Worm (Caenorhabditis elegans) whole organism, young adult: ENCODE results near the gene F32H5.3.

Experiments
- C06A6.2 ChIP-seq: fragments of 200-800 bp; sonication (Bioruptor generic); conservative IDR thresholded peaks from 2 replicates; pipeline ENCODE4 v1.3.6; 2022; ENCODE audit warnings: missing genetic modification characterization, missing compliant biosample characterization
- F10E7.11 ChIP-seq: sonication (generic microtip); optimal IDR thresholded peaks from 2 replicates; lab custom pipeline; 2017; ENCODE audit warnings: mild to moderate bottlenecking, missing genetic modification characterization, moderate library complexity, missing compliant biosample characterization
- F52B5.7 ChIP-seq: sonication (generic microtip); optimal IDR thresholded peaks from 2 replicates; lab custom pipeline; 2016; ENCODE audit warnings: mild to moderate bottlenecking, missing genetic modification characterization, missing compliant biosample characterization
- K12H6.12 ChIP-seq: fragments of 200-800 bp; sonication (Bioruptor generic); optimal IDR thresholded peaks from 2 replicates; lab custom pipeline; 2018; ENCODE audit warnings: mild to moderate bottlenecking, missing genetic modification characterization, missing compliant biosample characterization
- Y53G8AR.9 ChIP-seq: fragments of 200-800 bp; sonication (Bioruptor generic); conservative IDR thresholded peaks from 2 replicates; pipeline ENCODE4 v1.3.6; 2022; ENCODE audit warnings: missing genetic modification reagents, missing genetic modification characterization, missing compliant biosample characterization
- Y56A3A.18 ChIP-seq: fragments of 200-800 bp; sonication (Bioruptor generic); IDR thresholded peaks from 2 replicates; pipeline ENCODE4 v1.3.6; 2022; ENCODE audit warnings: missing genetic modification reagents, missing genetic modification characterization, missing compliant biosample characterization
- ZK185.1 ChIP-seq: sonication (generic microtip); optimal IDR thresholded peaks from 2 replicates; lab custom pipeline; 2016; ENCODE audit warnings: mild to moderate bottlenecking, missing genetic modification characterization, missing compliant biosample characterization; ENCODE audit not compliant: poor library complexity, severe bottlenecking
- aptf-3 ChIP-seq: fragments of 200-800 bp; sonication (Bioruptor generic); IDR thresholded peaks from 2 replicates; pipeline ENCODE4 v1.3.6; 2022; ENCODE audit warnings: missing genetic modification characterization, missing compliant biosample characterization
- attf-5 ChIP-seq: fragments of 200-800 bp; sonication (Bioruptor generic); optimal IDR thresholded peaks from 2 replicates; lab custom pipeline; 2018; ENCODE audit warnings: mild to moderate bottlenecking, missing genetic modification characterization, missing compliant biosample characterization
- bed-2 ChIP-seq: fragments of 200-800 bp; sonication (Bioruptor generic); IDR thresholded peaks from 2 replicates; pipeline ENCODE4 v1.3.6; 2022; ENCODE audit warnings: missing genetic modification reagents, missing genetic modification characterization, missing compliant biosample characterization
- ccch-3 ChIP-seq: fragments of 200-800 bp; sonication (Bioruptor generic); optimal IDR thresholded peaks from 2 replicates; lab custom pipeline; 2018; ENCODE audit warnings: mild to moderate bottlenecking, missing genetic modification characterization, missing compliant biosample characterization
- cebp-1 ChIP-seq, 2 experiments: fragments of 200-800 bp in 1 of 2; sonication (Bioruptor generic) in 1 of 2; sonication (generic microtip) in 1 of 2; IDR thresholded peaks in 1 of 2; optimal IDR thresholded peaks in 1 of 2; 2 replicates each; pipeline versions ENCODE4 v1.3.6 to Lab custom; 2017 to 2022; ENCODE audit warnings: missing compliant biosample characterization in 2 of 2, missing genetic modification characterization in 2 of 2, mild to moderate bottlenecking in 1 of 2, missing genetic modification reagents in 1 of 2, moderate library complexity in 1 of 2
- cebp-2 ChIP-seq: fragments of 200-800 bp; sonication (Bioruptor generic); IDR thresholded peaks from 2 replicates; pipeline ENCODE4 v1.3.6; 2022; ENCODE audit warnings: missing genetic modification characterization, missing compliant biosample characterization
- ceh-27 ChIP-seq: fragments of 200-800 bp; sonication (Bioruptor generic); optimal IDR thresholded peaks from 2 replicates; lab custom pipeline; 2018; ENCODE audit warnings: mild to moderate bottlenecking, missing genetic modification characterization, moderate library complexity, missing compliant biosample characterization
- dox-1 ChIP-seq: fragments of 200-800 bp; sonication (Bioruptor generic); IDR thresholded peaks from 2 replicates; pipeline ENCODE4 v1.3.6; 2022; ENCODE audit warnings: missing genetic modification reagents, missing genetic modification characterization, missing compliant biosample characterization
- egl-44 ChIP-seq: fragments of 200-800 bp; sonication (Bioruptor generic); IDR thresholded peaks from 2 replicates; pipeline ENCODE4 v1.3.6; 2022; ENCODE audit warnings: missing genetic modification reagents, missing genetic modification characterization, missing compliant biosample characterization
- ekl-4 ChIP-seq: fragments of 200-800 bp; sonication (Bioruptor generic); IDR thresholded peaks from 2 replicates; pipeline ENCODE4 v1.3.6; 2022; ENCODE audit warnings: missing genetic modification reagents, missing genetic modification characterization, missing compliant biosample characterization
- him-1 ChIP-seq: sonication (generic microtip); optimal IDR thresholded peaks from 2 replicates; lab custom pipeline; 2016; ENCODE audit warnings: missing genotype, missing genetic modification reagents, missing genetic modification characterization, missing compliant biosample characterization
- lin-26 ChIP-seq: fragments of 200-800 bp; sonication (Bioruptor generic); IDR thresholded peaks from 2 replicates; pipeline ENCODE4 v1.3.6; 2022; ENCODE audit warnings: missing genetic modification reagents, missing genetic modification characterization, missing compliant biosample characterization
- lin-40 ChIP-seq: sonication (generic microtip); optimal IDR thresholded peaks from 2 replicates; lab custom pipeline; 2016; ENCODE audit warnings: missing genetic modification characterization, mild to moderate bottlenecking, missing compliant biosample characterization, missing genotype, missing genetic modification reagents
- nfya-2 ChIP-seq: fragments of 200-800 bp; sonication (Bioruptor generic); IDR thresholded peaks from 2 replicates; pipeline ENCODE4 v1.3.6; 2022; ENCODE audit warnings: missing genetic modification reagents, missing genetic modification characterization, missing compliant biosample characterization
- nhr-80 ChIP-seq: sonication (generic microtip); optimal IDR thresholded peaks from 2 replicates; lab custom pipeline; 2016; ENCODE audit warnings: missing genetic modification characterization, missing compliant biosample characterization
- rec-8 ChIP-seq, 2 experiments: sonication (generic microtip); optimal IDR thresholded peaks; 2 replicates each; lab custom pipeline; 2016; ENCODE audit warnings: mild to moderate bottlenecking in 2 of 2, missing genetic modification characterization in 2 of 2, missing genetic modification reagents in 2 of 2, missing genotype in 2 of 2, missing biosample characterization in 1 of 2, missing compliant biosample characterization in 1 of 2, moderate library complexity in 1 of 2
- snpc-1.1 ChIP-seq: sonication (generic microtip); optimal IDR thresholded peaks from 2 replicates; lab custom pipeline; 2017; ENCODE audit warnings: missing genetic modification characterization, mild to moderate bottlenecking, missing compliant biosample characterization, antibody characterized with exemption, moderate library complexity, missing genotype, missing genetic modification reagents; ENCODE audit not compliant: insufficient read depth
- snpc-1.3 ChIP-seq: sonication (generic microtip); optimal IDR thresholded peaks from 2 replicates; lab custom pipeline; 2017; ENCODE audit warnings: missing genetic modification characterization, mild to moderate bottlenecking, missing compliant biosample characterization, antibody characterized with exemption, moderate library complexity, missing genotype, missing genetic modification reagents; ENCODE audit not compliant: insufficient read depth
- snpc-4 ChIP-seq, 5 experiments: fragments of 150-350 bp in 1 of 5; sonication (generic microtip) in 4 of 5; optimal IDR thresholded peaks; 2 replicates each; lab custom pipeline; 2014 to 2018; ENCODE audit warnings: missing genetic modification characterization in 5 of 5, missing biosample characterization in 3 of 5, antibody characterized with exemption in 2 of 5, mild to moderate bottlenecking in 2 of 5, missing compliant biosample characterization in 2 of 5, missing genotype in 2 of 5, moderate library complexity in 2 of 5, missing genetic modification reagents in 1 of 5
- tbp1 ChIP-seq: fragments of 200-800 bp; sonication (Bioruptor generic); optimal IDR thresholded peaks from 2 replicates; lab custom pipeline; 2018; ENCODE audit warnings: mild to moderate bottlenecking, missing genetic modification characterization, missing compliant biosample characterization
- tlf-1 ChIP-seq: fragments of 200-800 bp; sonication (Bioruptor generic); optimal IDR thresholded peaks from 2 replicates; lab custom pipeline; 2018; ENCODE audit warnings: mild to moderate bottlenecking, missing genetic modification characterization, missing compliant biosample characterization
- zfh-2 ChIP-seq: fragments of 200-800 bp; sonication (Bioruptor generic); conservative IDR thresholded peaks from 2 replicates; pipeline ENCODE4 v1.3.6; 2022; ENCODE audit warnings: missing genetic modification reagents, missing genetic modification characterization, missing compliant biosample characterization
- ztf-18 ChIP-seq: sonication (generic microtip); optimal IDR thresholded peaks from 2 replicates; lab custom pipeline; 2016; ENCODE audit warnings: missing genotype, mild to moderate bottlenecking, missing genetic modification characterization, missing compliant biosample characterization
- ztf-22 ChIP-seq: fragments of 200-800 bp; sonication (Bioruptor generic); optimal IDR thresholded peaks from 2 replicates; lab custom pipeline; 2018; ENCODE audit warnings: mild to moderate bottlenecking, missing genetic modification characterization, moderate library complexity, missing compliant biosample characterization
- ztf-26 ChIP-seq: sonication (generic microtip); optimal IDR thresholded peaks from 2 replicates; lab custom pipeline; 2017; ENCODE audit warnings: missing genetic modification characterization, missing compliant biosample characterization

Gene F32H5.3

ce11 chrV:13369663-13370062 is 10.5 kb downstream of the F32H5.3 start:
- TF ChIP-seq nfya-2 (GFP tag; lab: Robert Waterston, UW) (no peak), tlf-1 (GFP tag; lab: Kevin White, UChicago) (peak; percentile 19), nhr-80 (tag; lab: Kevin White, UChicago) (peak; percentile 87), cebp-2 (GFP tag; lab: Robert Waterston, UW) (0 out of 2 replicates have a peak, but pooled peaks have one; percentile 36), ztf-18 (tag; lab: Kevin White, UChicago) (no peak), ZK185.1 (tag; lab: Kevin White, UChicago) (peak; percentile 29), C06A6.2 (GFP tag; lab: Robert Waterston, UW) (0 out of 2 replicates have a peak, but pooled peaks have one; percentile 25), Y56A3A.18 (no peak)
- TF ChIP-seq, all 124 proteins: peak for 5

- TF ChIP-seq snpc-4 (GFP tag; optimal IDR thresholded peaks at IDR 0.05; lab: Kevin White, UChicago) (no peak), snpc-4 (tag; optimal IDR thresholded peaks at IDR 0.05; lab: Kevin White, UChicago) (no peak), snpc-1.3 (tag; lab: Kevin White, UChicago) (no peak), rec-8 (tag; optimal IDR thresholded peaks at IDR 0.05; lab: Kevin White, UChicago) (no peak), Y53G8AR.9 (GFP tag; lab: Robert Waterston, UW) (no peak), Y56A3A.18 (0 out of 2 replicates have a peak, but pooled peaks have one; percentile 52)
Observed at ce11 chrV:13370265-13370664, 11.1 kb downstream of the F32H5.3 start.

- TF ChIP-seq lin-26 (peak; percentile 21; the same call in 1 of the 2 replicates), ceh-27 (peak; percentile 64), cebp-1 (GFP tag; IDR thresholded peaks at IDR 0.05; lab: Robert Waterston, UW) (no peak), cebp-1 (tag; optimal IDR thresholded peaks at IDR 0.05; lab: Kevin White, UChicago) (peak; percentile 81), him-1 (tag; lab: Kevin White, UChicago) (no peak), ztf-26 (tag; lab: Kevin White, UChicago) (peak; percentile 48), lin-40 (tag; lab: Kevin White, UChicago) (peak; percentile 49), bed-2 (GFP tag; lab: Robert Waterston, UW) (no peak)
Observed at ce11 chrV:13371336-13371735, 12.2 kb downstream of the F32H5.3 start.

- TF ChIP-seq K12H6.12 (no peak), aptf-3 (GFP tag; lab: Robert Waterston, UW) (no peak), nhr-80 (tag; lab: Kevin White, UChicago) (peak; percentile 97), snpc-1.1 (tag; lab: Kevin White, UChicago) (no peak), ztf-22 (GFP tag; lab: Kevin White, UChicago) (peak; percentile 52), dox-1 (GFP tag; lab: Robert Waterston, UW) (peak; percentile 64), ekl-4 (GFP tag; lab: Robert Waterston, UW) (no peak), egl-44 (GFP tag; lab: Robert Waterston, UW) (0 out of 2 replicates have a peak, but pooled peaks have one; percentile 59), ccch-3 (GFP tag; lab: Kevin White, UChicago) (no peak), cebp-1 (GFP tag; IDR thresholded peaks at IDR 0.05; lab: Robert Waterston, UW) (no peak), cebp-1 (tag; optimal IDR thresholded peaks at IDR 0.05; lab: Kevin White, UChicago) (peak; percentile 13), F10E7.11 (tag; lab: Kevin White, UChicago) (no peak), attf-5 (no peak), tbp1 (no peak), F52B5.7 (no peak), zfh-2 (GFP tag; lab: Robert Waterston, UW) (peak; percentile 50; the same call in 1 of the 2 replicates)
Observed at ce11 chrV:13372821-13373220, 13.7 kb downstream of the F32H5.3 start.
